Fruit fly (Drosophila melanogaster): ENCODE data around the gene Muc26B.

The Muc26B gene

dm6 chr2L:6165686-6166085 lies 13.9 kb downstream of the Muc26B start (continued):
- TF ChIP-seq CG4318 (GFP tag; optimal IDR thresholded peaks at IDR 0.05), result no peak
- TF ChIP-seq CG7368 (GFP tag; optimal IDR thresholded peaks at IDR 0.05), result peak; percentile 57
- peak; percentile 76 for TF ChIP-seq cyc (GFP tag; optimal IDR thresholded peaks at IDR 0.05)
- TF ChIP-seq pdm3 (GFP tag; optimal IDR thresholded peaks at IDR 0.05), result peak; percentile 69
- TF ChIP-seq CG9139 (GFP tag; optimal IDR thresholded peaks at IDR 0.05), result no peak
- TF ChIP-seq CG32006 (GFP tag; optimal IDR thresholded peaks at IDR 0.05), result no peak
- no peak for TF ChIP-seq fkh (GFP tag; optimal IDR thresholded peaks at IDR 0.05)
- TF ChIP-seq Eip93F (GFP tag; optimal IDR thresholded peaks at IDR 0.05), result no peak
- peak; percentile 72 for TF ChIP-seq Eip75B (GFP tag; optimal IDR thresholded peaks at IDR 0.05)
- peak; percentile 49 for TF ChIP-seq net (GFP tag; optimal IDR thresholded peaks at IDR 0.05)
- no peak for TF ChIP-seq CG6276 (GFP tag; optimal IDR thresholded peaks at IDR 0.05)
- peak; percentile 90 for TF ChIP-seq svp (GFP tag)
- peak; percentile 48 for TF ChIP-seq CG6808 (GFP tag; optimal IDR thresholded peaks at IDR 0.05)
- peak; percentile 40 to 64 for TF ChIP-seq salr (GFP tag; optimal IDR thresholded peaks at IDR 0.05)
- TF ChIP-seq CG8632 (GFP tag; optimal IDR thresholded peaks at IDR 0.05), result peak; percentile 75
- TF ChIP-seq Blimp-1 (GFP tag; optimal IDR thresholded peaks at IDR 0.05), result peak; percentile 6
- peak; percentile 85 for TF ChIP-seq topi (GFP tag; optimal IDR thresholded peaks at IDR 0.05)
- TF ChIP-seq vri (GFP tag; optimal IDR thresholded peaks at IDR 0.05), result peak; percentile 65
- peak; percentile 68 for TF ChIP-seq Sox15 (GFP tag; optimal IDR thresholded peaks at IDR 0.05)
- TF ChIP-seq CG8119 (GFP tag; IDR thresholded peaks at IDR 0.05), result no peak
- peak; percentile 83 for TF ChIP-seq CG6792 (GFP tag; optimal IDR thresholded peaks at IDR 0.05)
- peak; percentile 82 for TF ChIP-seq Ets96B (tag; optimal IDR thresholded peaks at IDR 0.05)
- TF ChIP-seq dac (GFP tag; optimal IDR thresholded peaks at IDR 0.05), result no peak
- TF ChIP-seq Hr4 (GFP tag; optimal IDR thresholded peaks at IDR 0.05), result no peak
- TF ChIP-seq fd85E (GFP tag; optimal IDR thresholded peaks at IDR 0.05), result no peak
- TF ChIP-seq CG3032 (tag; optimal IDR thresholded peaks at IDR 0.05), result peak; percentile 75

- TF ChIP-seq CG6163 (GFP tag; IDR thresholded peaks at IDR 0.05) (0 out of 3 replicates have a peak, but pooled peaks have one; percentile 20), eg (GFP tag; IDR thresholded peaks at IDR 0.05) (0 out of 3 replicates have a peak, but pooled peaks have one; percentile 6), ss (GFP tag; optimal IDR thresholded peaks at IDR 0.05) (peak in 1 of 2 experiments; percentile 84), CG3919 (GFP tag; optimal IDR thresholded peaks at IDR 0.05) (no peak), CG32006 (GFP tag; optimal IDR thresholded peaks at IDR 0.05) (peak; percentile 35), CG8119 (GFP tag; IDR thresholded peaks at IDR 0.05) (no peak), CG6808 (GFP tag; optimal IDR thresholded peaks at IDR 0.05) (no peak)
Observed at dm6 chr2L:6169119-6169518, 17.4 kb downstream of the Muc26B start.

dm6 chr2L:6171166-6171565 lies 19.4 kb downstream of the Muc26B start:
- TF ChIP-seq Eip93F (GFP tag; optimal IDR thresholded peaks at IDR 0.05) (no peak), CG3919 (GFP tag; optimal IDR thresholded peaks at IDR 0.05) (no peak), svp (GFP tag) (peak; percentile 66)

dm6 chr2L:6172996-6173395 lies 21.2 kb downstream of the Muc26B start:
- TF ChIP-seq achi (GFP tag; optimal IDR thresholded peaks at IDR 0.05) (no peak), lz (GFP tag; optimal IDR thresholded peaks at IDR 0.05) (no peak), Hr38 (GFP tag; optimal IDR thresholded peaks at IDR 0.05) (no peak)

- TF ChIP-seq CG10669 (GFP tag; optimal IDR thresholded peaks at IDR 0.05) (no peak), CG10631 (GFP tag; optimal IDR thresholded peaks at IDR 0.05) (no peak), Hr4 (GFP tag; optimal IDR thresholded peaks at IDR 0.05) (no peak), net (GFP tag; optimal IDR thresholded peaks at IDR 0.05) (no peak), dsx (GFP tag; optimal IDR thresholded peaks at IDR 0.05; ENCODE audit: poor library complexity, severe bottlenecking) (no peak), CG8632 (GFP tag; optimal IDR thresholded peaks at IDR 0.05) (no peak), CG1621 (tag; optimal IDR thresholded peaks at IDR 0.05) (no peak), CG15336 (GFP tag; IDR thresholded peaks at IDR 0.05) (no peak)
Observed at dm6 chr2L:6176408-6176807, 24.6 kb downstream of the Muc26B start.

All from whole organism, prepupa.